Worm (Caenorhabditis elegans) whole organism, L3 larva: ENCODE measurements around the gene fipr-4.

ENCODE experiments used
- ZK546.5 ChIP-seq: sonication (generic microtip); optimal IDR thresholded peaks from 2 replicates; lab custom pipeline; 2017; ENCODE audit warnings: missing biosample characterization, missing genetic modification characterization
- ama-1 ChIP-seq: fragments of 150-350 bp; optimal IDR thresholded peaks from 2 replicates; lab custom pipeline; 2018
- ceh-28 ChIP-seq: fragments of 150-350 bp; optimal IDR thresholded peaks from 2 replicates; lab custom pipeline; 2014; ENCODE audit warnings: missing biosample characterization, missing genetic modification reagents, missing genetic modification characterization
- ceh-82 ChIP-seq: fragments of 150-350 bp; optimal IDR thresholded peaks from 2 replicates; lab custom pipeline; 2014; ENCODE audit warnings: missing biosample characterization, missing genetic modification characterization
- ceh-9 ChIP-seq: sonication (generic microtip); optimal IDR thresholded peaks from 2 replicates; lab custom pipeline; 2018; ENCODE audit warnings: missing biosample characterization, missing genetic modification characterization
- elt-2 ChIP-seq: sonication (generic microtip); optimal IDR thresholded peaks from 2 replicates; lab custom pipeline; 2016; ENCODE audit warnings: missing genetic modification reagents, mild to moderate bottlenecking, missing genetic modification characterization, missing compliant biosample characterization
- elt-3 ChIP-seq, 3 experiments: fragments of 150-350 bp in 1 of 3; sonication (generic microtip) in 2 of 3; optimal IDR thresholded peaks; 2 replicates in 2 of 3; 4 replicates in 1 of 3; lab custom pipeline; 2014 to 2017; ENCODE audit warnings: missing biosample characterization in 3 of 3, missing genetic modification characterization in 3 of 3
- eor-1 ChIP-seq, 2 experiments: fragments of 150-350 bp; optimal IDR thresholded peaks; 2 replicates each; lab custom pipeline; 2014 to 2018; ENCODE audit warnings: missing biosample characterization in 2 of 2, missing genetic modification characterization in 2 of 2
- fkh-10 ChIP-seq: sonication (generic microtip); optimal IDR thresholded peaks from 2 replicates; lab custom pipeline; 2017; ENCODE audit warnings: missing biosample characterization, missing genetic modification reagents, missing genetic modification characterization
- fkh-2 ChIP-seq: fragments of 150-350 bp; optimal IDR thresholded peaks from 2 replicates; lab custom pipeline; 2014; ENCODE audit warnings: missing biosample characterization, missing genetic modification reagents, missing genetic modification characterization
- fos-1 ChIP-seq: fragments of 150-350 bp; optimal IDR thresholded peaks from 2 replicates; lab custom pipeline; 2014; ENCODE audit warnings: missing biosample characterization, missing genetic modification characterization
- hmg-11 ChIP-seq: sonication (generic microtip); optimal IDR thresholded peaks from 2 replicates; lab custom pipeline; 2016; ENCODE audit warnings: missing genetic modification characterization, missing compliant biosample characterization
- jun-1 ChIP-seq: fragments of 150-350 bp; optimal IDR thresholded peaks from 2 replicates; lab custom pipeline; 2014; ENCODE audit warnings: missing biosample characterization, missing genetic modification reagents, missing genetic modification characterization
- lin-15B ChIP-seq: fragments of 150-350 bp; optimal IDR thresholded peaks from 2 replicates; lab custom pipeline; 2014; ENCODE audit warnings: missing biosample characterization, missing genetic modification characterization
- nfya-1 ChIP-seq: sonication (generic microtip); optimal IDR thresholded peaks from 2 replicates; lab custom pipeline; 2017; ENCODE audit warnings: missing genetic modification characterization, mild to moderate bottlenecking, missing compliant biosample characterization, antibody characterized with exemption, moderate library complexity; ENCODE audit not compliant: insufficient read depth
- nhr-11 ChIP-seq: fragments of 150-350 bp; optimal IDR thresholded peaks from 2 replicates; lab custom pipeline; 2014; ENCODE audit warnings: missing biosample characterization, missing genetic modification characterization
- nhr-12 ChIP-seq: fragments of 150-350 bp; optimal IDR thresholded peaks from 2 replicates; lab custom pipeline; 2014; ENCODE audit warnings: missing biosample characterization, missing genetic modification characterization
- nhr-23 ChIP-seq: fragments of 150-350 bp; optimal IDR thresholded peaks from 2 replicates; lab custom pipeline; 2014; ENCODE audit warnings: missing biosample characterization, missing genetic modification reagents, missing genetic modification characterization
- nhr-237 ChIP-seq: fragments of 150-350 bp; optimal IDR thresholded peaks from 2 replicates; lab custom pipeline; 2014; ENCODE audit warnings: missing biosample characterization, missing genetic modification characterization
- nhr-25 ChIP-seq: sonication (generic microtip); optimal IDR thresholded peaks from 2 replicates; lab custom pipeline; 2017; ENCODE audit warnings: missing biosample characterization, missing genetic modification characterization
- nhr-28 ChIP-seq: fragments of 150-350 bp; optimal IDR thresholded peaks from 2 replicates; lab custom pipeline; 2014; ENCODE audit warnings: missing biosample characterization, missing genetic modification characterization
- nhr-43 ChIP-seq: sonication (generic microtip); optimal IDR thresholded peaks from 2 replicates; lab custom pipeline; 2016; ENCODE audit warnings: mild to moderate bottlenecking, missing genetic modification characterization, missing compliant biosample characterization; ENCODE audit not compliant: poor library complexity, severe bottlenecking
- pha-4 ChIP-seq: fragments of 150-350 bp; optimal IDR thresholded peaks from 2 replicates; lab custom pipeline; 2014; ENCODE audit warnings: missing biosample characterization, missing genetic modification reagents, missing genetic modification characterization
- pqm-1 ChIP-seq: fragments of 150-350 bp; optimal IDR thresholded peaks from 2 replicates; lab custom pipeline; 2017; ENCODE audit warnings: missing biosample characterization, missing genetic modification characterization, inconsistent platforms
- sea-2 ChIP-seq: fragments of 150-350 bp; sonication (generic microtip); optimal IDR thresholded peaks from 4 replicates; lab custom pipeline; 2014; ENCODE audit warnings: missing biosample characterization, missing genetic modification reagents, missing genetic modification characterization
- snpc-4 ChIP-seq: fragments of 150-350 bp; optimal IDR thresholded peaks from 2 replicates; lab custom pipeline; 2014; ENCODE audit warnings: missing biosample characterization, missing genetic modification characterization
- unc-62 ChIP-seq: fragments of 150-350 bp; sonication (generic microtip); optimal IDR thresholded peaks from 4 replicates; lab custom pipeline; 2014; ENCODE audit warnings: missing biosample characterization, missing genetic modification reagents, missing genetic modification characterization
- zag-1 ChIP-seq: fragments of 150-350 bp; optimal IDR thresholded peaks from 2 replicates; lab custom pipeline; 2014; ENCODE audit warnings: missing biosample characterization, missing genetic modification characterization
- ztf-11 ChIP-seq: fragments of 150-350 bp; optimal IDR thresholded peaks from 2 replicates; lab custom pipeline; 2014; ENCODE audit warnings: missing biosample characterization, missing genetic modification characterization
- ztf-4 ChIP-seq: fragments of 150-350 bp; optimal IDR thresholded peaks from 2 replicates; lab custom pipeline; 2014; ENCODE audit warnings: missing biosample characterization, missing genetic modification characterization

fipr-4 gene

DNA sequence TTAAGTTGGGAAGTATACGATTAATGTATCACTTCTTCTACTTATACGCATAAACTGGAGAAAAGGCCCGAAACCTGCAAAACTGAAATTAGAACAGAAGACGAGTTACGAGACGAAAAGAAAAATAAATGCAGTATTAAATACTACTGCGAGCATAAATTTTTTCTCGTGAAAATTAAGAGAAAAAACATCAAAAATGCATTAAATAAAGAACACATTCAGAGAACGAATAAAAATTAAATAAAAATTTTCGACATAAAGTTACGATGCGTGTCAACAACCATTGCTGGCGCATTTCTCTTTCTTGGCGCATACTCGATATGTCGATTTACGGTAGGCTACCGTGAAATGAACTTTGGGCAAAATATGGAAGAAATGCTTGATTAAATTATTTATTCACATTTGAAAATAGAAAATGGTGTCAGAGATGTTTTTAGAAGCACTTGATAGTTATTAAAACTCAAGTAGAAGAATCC is 23.4 kb downstream of the fipr-4 start, which contains the start of the genes ZK856.19 and ZK856.11 (continued):
- no peak for TF ChIP-seq fkh-2
- no peak for TF ChIP-seq nhr-11
- TF ChIP-seq fkh-10 (GFP tag; lab: Kevin White, UChicago): peak; percentile 28
- TF ChIP-seq snpc-4 (tag; lab: Kevin White, UChicago): peak; percentile 60
- no peak for TF ChIP-seq nhr-25 (tag; lab: Kevin White, UChicago)
- TF ChIP-seq fos-1 (tag; lab: Kevin White, UChicago): no peak
- no peak for TF ChIP-seq eor-1 (tag; optimal IDR thresholded peaks at IDR 0.05; lab: Kevin White, UChicago)
- TF ChIP-seq ceh-28 (tag; lab: Kevin White, UChicago): peak; percentile 33
- TF ChIP-seq nhr-12 (tag; lab: Kevin White, UChicago): no peak
- no peak for TF ChIP-seq nhr-237 (tag; lab: Kevin White, UChicago)
- no peak for TF ChIP-seq ceh-82 (tag; lab: Kevin White, UChicago)
- no peak for TF ChIP-seq ztf-11 (tag; lab: Kevin White, UChicago)
- no peak for TF ChIP-seq nhr-28 (tag; lab: Kevin White, UChicago)

DNA sequence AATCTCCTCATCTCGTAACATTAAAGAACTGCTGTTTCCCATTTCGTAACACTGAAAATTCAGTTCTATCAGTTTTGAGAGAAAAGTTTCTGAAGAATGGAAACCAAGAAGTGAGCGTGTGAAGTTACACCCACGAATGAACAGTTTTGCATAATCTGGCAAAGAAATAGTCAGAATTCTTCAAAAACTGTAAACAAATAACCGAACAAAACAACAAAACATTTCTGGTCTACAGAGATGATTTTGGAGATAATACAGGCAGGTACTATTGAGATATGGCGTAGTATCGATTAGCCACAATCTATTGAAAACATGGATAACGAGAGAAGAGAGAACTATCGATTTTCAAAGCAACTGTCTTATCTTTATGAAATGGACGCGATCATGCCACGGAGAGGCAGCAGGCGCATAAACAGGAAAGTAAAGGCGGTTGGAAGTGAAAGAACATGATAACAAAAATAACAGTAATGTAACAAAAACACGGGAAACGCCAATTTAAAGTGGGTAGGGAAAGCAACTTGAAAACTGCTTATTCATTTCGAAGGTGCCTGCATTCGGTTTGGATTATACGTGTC is 24.7 kb downstream of the fipr-4 start, which contains the start of gene chpf-1:
Gene chpf-1, minus strand, starts transcription at position 51 of the 575 bp plus-strand sequence.
- TF ChIP-seq zag-1: no peak
- peak in 1 of 3 experiments; percentile 14 for TF ChIP-seq elt-3 (tag; optimal IDR thresholded peaks at IDR 0.05; lab: Kevin White, UChicago)
- TF ChIP-seq pqm-1 (tag; lab: Kevin White, UChicago): peak; percentile 91
- peak; percentile 86 for TF ChIP-seq ceh-28 (tag; lab: Kevin White, UChicago)
- TF ChIP-seq nhr-23: peak; percentile 42
- TF ChIP-seq nfya-1: no peak
- TF ChIP-seq elt-2 (tag; lab: Kevin White, UChicago): peak; percentile 77
- peak; percentile 34 for TF ChIP-seq nhr-43 (tag; lab: Kevin White, UChicago)
- TF ChIP-seq snpc-4 (tag; lab: Kevin White, UChicago): peak; percentile 41
- TF ChIP-seq, all 47 proteins: peak for 7

DNA sequence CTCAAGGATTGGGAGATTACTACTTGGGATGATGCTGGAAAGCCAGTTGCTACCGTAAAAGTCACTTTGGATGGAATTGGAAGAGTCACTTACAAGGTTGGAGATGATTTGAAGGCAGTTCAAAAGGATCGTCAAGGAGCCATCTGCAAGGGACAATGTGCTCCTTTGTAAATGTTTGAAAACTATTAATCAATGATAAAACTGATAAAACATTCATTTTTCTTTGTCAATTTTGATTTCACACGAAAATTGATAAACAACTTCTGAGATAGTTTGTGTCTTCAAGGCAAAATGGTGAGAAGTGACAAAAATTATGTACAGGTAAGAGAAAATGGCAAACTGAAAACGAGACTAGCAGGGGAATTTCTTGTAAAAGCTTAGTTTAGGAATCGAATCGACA is 25.9 kb downstream of the fipr-4 start:
- TF ChIP-seq sea-2: no peak
- TF ChIP-seq ama-1: peak; percentile 18
- peak; percentile 4 for TF ChIP-seq elt-2 (tag; lab: Kevin White, UChicago)
- TF ChIP-seq, all 47 proteins: peak for 2

DNA sequence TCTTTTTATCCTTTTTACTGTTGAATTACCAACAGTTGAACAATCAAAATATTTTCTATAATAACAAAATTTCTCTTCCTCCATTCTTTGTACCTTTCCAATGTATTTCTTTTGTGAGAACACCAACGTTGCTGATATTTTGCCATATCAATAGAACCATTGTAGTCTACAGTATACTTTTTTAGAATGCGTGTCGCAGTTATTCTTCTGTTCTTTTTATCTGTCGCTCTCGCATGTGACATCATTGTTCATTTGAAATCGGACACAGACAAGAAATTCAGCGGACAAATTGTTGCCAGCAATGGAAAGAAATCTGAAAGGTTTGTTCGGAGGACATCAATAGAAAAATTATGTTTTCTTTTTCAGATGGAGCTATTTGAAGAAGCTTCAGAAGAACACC is 26.3 kb downstream of the fipr-4 start, which contains the start of gene ZK856.7:
Gene ZK856.7, plus strand, starts transcription at position 186 of the 400 bp plus-strand sequence.
- no peak for TF ChIP-seq ztf-4
- no peak for TF ChIP-seq hmg-11 (tag; lab: Kevin White, UChicago)
- TF ChIP-seq nhr-23: peak; percentile 25

DNA sequence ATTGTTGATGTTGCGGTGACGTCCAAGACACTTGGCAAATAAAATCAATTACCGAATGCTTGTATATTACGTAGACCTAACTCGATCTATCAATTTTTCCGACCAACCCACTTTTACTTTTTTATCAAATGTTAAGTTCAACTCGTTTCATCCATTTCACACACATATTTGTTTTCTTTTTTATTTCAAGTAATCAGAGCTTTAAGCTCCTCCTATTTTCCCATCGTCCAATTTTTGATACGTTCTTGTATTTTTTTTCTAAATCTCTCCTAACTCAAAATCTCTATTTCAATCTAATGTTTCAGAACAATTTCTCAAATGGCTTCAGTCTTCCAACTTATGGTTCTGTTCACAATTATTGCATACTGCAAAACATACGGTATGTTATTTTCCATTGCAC is 29.9 kb downstream of the fipr-4 start, which contains the start of gene ZK856.6:
Gene ZK856.6, plus strand, starts transcription at position 301 of the 400 bp plus-strand sequence.
- no peak for TF ChIP-seq elt-3 (tag; optimal IDR thresholded peaks at IDR 0.05; lab: Kevin White, UChicago)
- no peak for TF ChIP-seq ztf-11 (tag; lab: Kevin White, UChicago)
- TF ChIP-seq nhr-237 (tag; lab: Kevin White, UChicago): no peak
- TF ChIP-seq unc-62 (GFP tag; lab: Kevin White, UChicago): no peak
- TF ChIP-seq lin-15B (tag; lab: Kevin White, UChicago): no peak
- TF ChIP-seq nhr-12 (tag; lab: Kevin White, UChicago): no peak
- TF ChIP-seq jun-1: no peak

DNA sequence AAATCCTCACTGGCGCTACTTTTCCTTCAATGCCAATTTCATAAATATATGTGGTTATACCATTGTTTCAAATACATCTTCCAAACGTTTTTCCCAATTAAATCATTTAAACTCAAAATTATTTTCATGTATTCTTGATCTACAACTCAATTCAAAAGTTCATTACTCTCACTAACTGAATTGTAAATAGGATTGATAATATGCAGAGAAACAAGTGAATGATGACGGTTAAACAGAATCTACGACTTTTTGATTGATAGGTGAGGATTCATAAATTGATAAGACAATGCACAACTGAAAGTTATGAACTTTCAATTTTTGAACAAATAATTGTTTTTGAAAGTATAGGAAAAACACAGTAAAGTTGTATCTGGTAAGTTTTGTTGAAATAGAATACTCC is 37.0 kb downstream of the fipr-4 start:
- TF ChIP-seq ceh-82 (tag; lab: Kevin White, UChicago) (no peak), elt-2 (tag; lab: Kevin White, UChicago) (peak; percentile 22)
- TF ChIP-seq, all 47 proteins: peak for 1

DNA sequence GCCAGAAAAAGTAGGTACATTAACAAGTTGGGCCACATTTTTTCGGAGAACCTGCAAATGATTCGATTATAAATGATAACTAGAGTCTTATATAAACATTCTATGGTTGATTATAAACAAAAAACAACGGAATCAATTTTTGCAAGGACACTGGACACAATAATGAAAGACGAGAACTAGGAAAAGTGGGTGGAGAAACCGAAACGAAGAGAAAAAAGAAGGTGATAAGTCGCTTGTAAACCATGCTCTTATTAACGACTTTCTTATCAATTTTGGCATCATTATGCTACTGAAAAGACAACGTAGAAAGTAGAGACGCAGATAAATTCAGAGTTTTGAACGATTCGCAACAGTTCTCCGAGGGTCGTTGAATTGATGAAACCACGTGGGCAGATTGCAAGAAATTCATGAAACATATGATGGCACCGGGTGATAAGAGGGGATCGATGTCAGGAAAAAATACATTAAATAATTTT is 38.1 kb downstream of the fipr-4 start, which contains the start of gene ZK856.5:
Gene ZK856.5, minus strand, starts transcription at position 51 of the 476 bp plus-strand sequence.
- TF ChIP-seq pqm-1 (tag; lab: Kevin White, UChicago) (peak; percentile 94), ZK546.5 (tag; lab: Kevin White, UChicago) (no peak), ceh-9 (tag; lab: Kevin White, UChicago) (no peak), pha-4 (tag; lab: Kevin White, UChicago) (peak; percentile 14), elt-2 (tag; lab: Kevin White, UChicago) (peak; percentile 91)
